Fruit fly (Drosophila melanogaster): ENCODE measurements around the gene MAGE.
A peak's percentile ranks its signal among the peaks of the same experiment; 100 is the strongest.

The MAGE gene

DNA sequence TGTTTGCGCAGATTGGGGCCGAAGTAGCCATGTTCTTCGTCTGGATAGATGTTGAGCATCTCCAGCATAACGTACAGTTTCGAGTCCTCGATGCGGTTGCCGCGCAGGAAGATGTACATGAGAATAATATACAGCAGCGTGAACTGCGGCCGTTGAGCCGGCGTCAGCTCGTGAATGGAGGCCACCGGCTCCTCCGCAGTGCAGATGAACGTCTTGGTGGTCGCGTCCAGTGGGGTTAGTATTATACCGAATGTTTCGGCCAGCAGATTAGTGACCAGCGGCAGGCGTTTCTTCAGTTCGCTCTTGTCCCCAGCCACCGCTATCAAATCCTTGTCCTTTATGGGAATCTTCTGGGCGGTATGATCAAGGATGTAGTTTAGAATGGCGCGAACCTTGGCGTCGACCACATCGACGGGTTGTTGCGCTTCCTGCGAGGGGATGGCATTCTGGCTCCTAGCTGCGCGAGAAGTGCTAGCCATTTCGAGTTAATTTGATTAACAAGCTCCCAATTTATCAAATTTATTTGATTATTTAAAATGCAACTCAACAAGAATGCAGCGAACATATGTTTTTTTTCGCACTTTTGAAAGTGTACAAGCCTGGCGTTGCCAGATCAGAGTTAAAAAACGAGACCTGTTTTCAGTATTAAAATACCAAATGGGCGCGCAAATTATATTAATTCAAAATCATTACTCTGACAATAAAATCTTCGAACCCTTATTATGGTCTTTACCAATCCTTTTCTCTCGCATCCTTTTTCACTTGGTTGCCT lies at the start of gene MAGE:
TSS of gene MAGE (minus strand) at position 595 of the 772 bp plus-strand sequence.
- TF ChIP-seq Hr39 (GFP tag; optimal IDR thresholded peaks at IDR 0.05) (no peak), fkh (GFP tag; optimal IDR thresholded peaks at IDR 0.05) (no peak), OdsH (GFP tag; optimal IDR thresholded peaks at IDR 0.05) (no peak), esn (GFP tag; optimal IDR thresholded peaks at IDR 0.05) (no peak), CG10631 (GFP tag; optimal IDR thresholded peaks at IDR 0.05) (no peak)

dm6 chr3R:7200670-7201069 lies 45.7 kb upstream of the MAGE start, which contains the start of gene CG14609:
Gene CG14609, plus strand, starts transcription at chr3R:7200970.
- TF ChIP-seq Blimp-1 (GFP tag; optimal IDR thresholded peaks at IDR 0.05): no peak
- no peak for TF ChIP-seq Eip75B (GFP tag; optimal IDR thresholded peaks at IDR 0.05)
- TF ChIP-seq lz (GFP tag; optimal IDR thresholded peaks at IDR 0.05): no peak
- TF ChIP-seq esn (GFP tag; optimal IDR thresholded peaks at IDR 0.05): no peak
- TF ChIP-seq Ets96B (tag; optimal IDR thresholded peaks at IDR 0.05): no peak
- TF ChIP-seq OdsH (GFP tag; optimal IDR thresholded peaks at IDR 0.05): no peak
- no peak for TF ChIP-seq fkh (GFP tag; optimal IDR thresholded peaks at IDR 0.05)
- TF ChIP-seq CG6854 (GFP tag; optimal IDR thresholded peaks at IDR 0.05): no peak
- TF ChIP-seq spab (GFP tag; optimal IDR thresholded peaks at IDR 0.05): no peak
- no peak for TF ChIP-seq Eip93F (GFP tag; optimal IDR thresholded peaks at IDR 0.05)
- TF ChIP-seq CG6163 (GFP tag; IDR thresholded peaks at IDR 0.05): no peak
- no peak for TF ChIP-seq Hr39 (GFP tag; optimal IDR thresholded peaks at IDR 0.05)
- no peak for TF ChIP-seq Hr38 (GFP tag; optimal IDR thresholded peaks at IDR 0.05)
- TF ChIP-seq CG6276 (GFP tag; optimal IDR thresholded peaks at IDR 0.05): no peak
- TF ChIP-seq CG11902 (GFP tag; optimal IDR thresholded peaks at IDR 0.05): no peak
- TF ChIP-seq svp (GFP tag): no peak

dm6 chr3R:7199849-7200248 lies 44.9 kb upstream of the MAGE start:
- TF ChIP-seq CG11294 (GFP tag; IDR thresholded peaks at IDR 0.05) (no peak), CG3919 (GFP tag; optimal IDR thresholded peaks at IDR 0.05) (no peak), dac (GFP tag; optimal IDR thresholded peaks at IDR 0.05) (no peak), fd85E (GFP tag; optimal IDR thresholded peaks at IDR 0.05) (no peak), CG31627 (GFP tag; optimal IDR thresholded peaks at IDR 0.05) (no peak), Sox14 (GFP tag; optimal IDR thresholded peaks at IDR 0.05) (no peak), Sox15 (GFP tag; optimal IDR thresholded peaks at IDR 0.05) (no peak), CG32006 (GFP tag; optimal IDR thresholded peaks at IDR 0.05) (no peak), ss (GFP tag; optimal IDR thresholded peaks at IDR 0.05) (no peak), net (GFP tag; optimal IDR thresholded peaks at IDR 0.05) (no peak), CG7368 (GFP tag; optimal IDR thresholded peaks at IDR 0.05) (no peak), achi (GFP tag; optimal IDR thresholded peaks at IDR 0.05) (no peak), CG34406 (GFP tag; optimal IDR thresholded peaks at IDR 0.05) (no peak), CG11762 (GFP tag; optimal IDR thresholded peaks at IDR 0.05; ENCODE audit: insufficient read depth) (no peak), pdm3 (GFP tag; optimal IDR thresholded peaks at IDR 0.05) (no peak)

DNA sequence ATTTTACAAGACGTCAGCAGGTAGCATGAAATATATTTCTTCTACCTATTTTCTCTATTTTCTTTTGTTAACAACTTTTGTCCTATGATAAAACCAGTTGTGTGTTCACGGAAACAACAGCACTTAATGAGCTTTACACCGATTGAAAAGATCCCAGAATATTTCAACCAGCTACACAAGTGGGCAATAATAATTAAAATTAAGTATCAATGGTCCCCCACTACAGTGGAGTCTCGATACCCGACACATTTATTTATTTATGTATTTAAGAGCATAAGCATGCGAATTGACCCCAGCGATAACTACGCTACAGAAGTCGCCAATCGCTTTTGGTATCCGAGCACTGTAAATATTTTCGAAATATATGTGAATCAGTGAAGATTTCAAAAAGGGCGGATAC lies 33.7 kb upstream of the MAGE start:
- TF ChIP-seq svp (GFP tag): peak; percentile 67
- peak; percentile 6 for TF ChIP-seq topi (GFP tag; optimal IDR thresholded peaks at IDR 0.05)
- no peak for TF ChIP-seq CG6792 (GFP tag; optimal IDR thresholded peaks at IDR 0.05)

DNA sequence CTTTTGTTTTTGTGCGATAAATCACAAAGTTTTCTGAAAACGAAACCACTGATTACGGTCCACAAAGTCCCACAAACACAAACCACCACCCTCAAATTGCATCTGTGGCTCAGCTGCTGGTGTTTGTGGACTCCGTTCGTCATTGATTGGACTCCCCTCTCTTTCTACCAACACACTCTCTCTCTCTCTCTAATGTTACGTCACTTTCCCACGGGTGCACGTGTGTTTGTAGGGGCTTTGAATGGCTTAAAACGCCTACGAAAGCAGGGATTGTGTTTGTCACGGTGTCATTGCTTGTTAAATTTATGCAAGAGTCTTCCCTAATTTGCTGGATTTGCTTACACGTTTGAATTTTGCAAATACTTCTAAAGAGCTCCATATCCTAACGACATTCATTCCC lies 33.0 kb upstream of the MAGE start:
- peak; percentile 88 for TF ChIP-seq vri (GFP tag; optimal IDR thresholded peaks at IDR 0.05)
- TF ChIP-seq CG6808 (GFP tag; optimal IDR thresholded peaks at IDR 0.05): no peak
